Worm (Caenorhabditis elegans) whole organism, mixed stage, embryonic: ENCODE data around the gene syp-2.

Source experiments
- elt-1 ChIP-seq: sonication (generic microtip); optimal IDR thresholded peaks from 2 replicates; lab custom pipeline; 2017; ENCODE audit warnings: missing genetic modification characterization, mild to moderate bottlenecking, missing compliant biosample characterization, antibody characterized with exemption, moderate library complexity, borderline replicate concordance; ENCODE audit not compliant: insufficient read depth
- lin-13 ChIP-seq: fragments of 150-350 bp; optimal IDR thresholded peaks from 2 replicates; lab custom pipeline; 2014; ENCODE audit warnings: missing biosample characterization, missing genetic modification characterization
- lsy-2 ChIP-seq: fragments of 150-350 bp; optimal IDR thresholded peaks from 2 replicates; lab custom pipeline; 2014; ENCODE audit warnings: missing biosample characterization, missing genetic modification characterization
- nhr-12 ChIP-seq: fragments of 150-350 bp; optimal IDR thresholded peaks from 2 replicates; lab custom pipeline; 2014; ENCODE audit warnings: missing biosample characterization, missing genetic modification characterization
- nhr-237 ChIP-seq: fragments of 150-350 bp; optimal IDR thresholded peaks from 2 replicates; lab custom pipeline; 2014; ENCODE audit warnings: missing biosample characterization, missing genetic modification characterization
- nhr-28 ChIP-seq: fragments of 150-350 bp; optimal IDR thresholded peaks from 2 replicates; lab custom pipeline; 2014; ENCODE audit warnings: missing biosample characterization, missing genetic modification characterization
- unc-120 ChIP-seq: sonication (generic microtip); optimal IDR thresholded peaks from 2 replicates; lab custom pipeline; 2017; ENCODE audit warnings: missing genetic modification characterization, missing compliant biosample characterization; ENCODE audit not compliant: poor library complexity, severe bottlenecking
- unc-62 ChIP-seq: fragments of 150-350 bp; optimal IDR thresholded peaks from 2 replicates; lab custom pipeline; 2014; ENCODE audit warnings: missing biosample characterization, missing genetic modification reagents, missing genetic modification characterization
- ztf-11 ChIP-seq: fragments of 150-350 bp; optimal IDR thresholded peaks from 2 replicates; lab custom pipeline; 2014; ENCODE audit warnings: missing biosample characterization, missing genetic modification characterization

DNA sequence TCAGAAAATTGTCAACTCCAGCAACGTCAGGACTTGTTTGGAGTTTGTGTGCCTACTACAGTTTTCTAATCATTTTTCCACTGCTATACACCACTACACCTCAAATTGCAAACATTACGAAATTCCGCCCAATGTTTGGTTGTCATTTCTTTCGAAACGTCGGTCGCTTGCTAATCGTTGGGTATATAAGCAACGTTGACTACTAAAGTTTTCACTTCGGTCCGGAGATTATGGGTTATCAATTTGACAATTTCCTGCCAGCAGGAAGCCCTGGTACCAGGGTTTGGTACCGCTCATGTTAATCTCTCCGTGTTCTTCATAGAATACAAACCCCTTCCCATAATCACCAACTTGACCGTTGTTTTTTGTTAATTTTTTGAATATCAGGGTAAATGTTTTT is 39.7 kb downstream of the syp-2 start:
- TF ChIP-seq lsy-2 (tag; lab: Kevin White, UChicago) (no peak), nhr-237 (no peak), unc-120 (tag; lab: Kevin White, UChicago) (no peak), lin-13 (tag; lab: Kevin White, UChicago) (no peak), ztf-11 (tag; lab: Kevin White, UChicago) (no peak), unc-62 (no peak), elt-1 (tag; lab: Kevin White, UChicago) (no peak), nhr-28 (tag; lab: Kevin White, UChicago) (no peak), nhr-12 (tag; lab: Kevin White, UChicago) (no peak)
